Fruit fly (Drosophila melanogaster): ENCODE measurements around the gene Vm26Aa.

The Vm26Aa gene

DNA sequence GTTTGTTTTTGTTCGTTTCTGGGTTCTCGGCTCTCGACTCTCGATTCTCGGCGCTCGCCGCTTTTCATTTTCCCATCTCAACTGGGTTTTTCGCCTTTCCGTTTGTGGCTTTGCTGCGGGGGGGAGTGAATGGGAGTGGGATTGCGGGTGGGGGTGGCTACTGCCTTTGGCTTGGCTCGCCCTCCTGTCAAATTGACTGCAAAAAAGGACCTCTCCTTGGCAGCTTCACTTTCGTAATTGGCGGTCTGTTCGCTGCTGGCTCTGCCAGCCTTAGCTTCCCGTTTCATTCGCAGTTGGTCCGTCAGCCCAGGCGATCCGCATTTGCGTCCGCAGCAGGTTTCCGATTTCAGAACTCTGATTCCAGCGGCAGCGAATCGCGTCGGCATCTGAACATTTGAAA lies 34.5 kb downstream of the Vm26Aa start, which contains the start of gene dsf:
dsf (plus strand) TSS at position 301 of the 400 bp plus-strand sequence.
- TF ChIP-seq insv (optimal IDR thresholded peaks at IDR 0.05) (no peak), Sin3A (optimal IDR thresholded peaks at IDR 0.05) (no peak), ttk (optimal IDR thresholded peaks at IDR 0.05) (no peak), psq (optimal IDR thresholded peaks at IDR 0.05) (no peak), Myc (optimal IDR thresholded peaks at IDR 0.05) (no peak), h (optimal IDR thresholded peaks at IDR 0.05) (no peak)

DNA sequence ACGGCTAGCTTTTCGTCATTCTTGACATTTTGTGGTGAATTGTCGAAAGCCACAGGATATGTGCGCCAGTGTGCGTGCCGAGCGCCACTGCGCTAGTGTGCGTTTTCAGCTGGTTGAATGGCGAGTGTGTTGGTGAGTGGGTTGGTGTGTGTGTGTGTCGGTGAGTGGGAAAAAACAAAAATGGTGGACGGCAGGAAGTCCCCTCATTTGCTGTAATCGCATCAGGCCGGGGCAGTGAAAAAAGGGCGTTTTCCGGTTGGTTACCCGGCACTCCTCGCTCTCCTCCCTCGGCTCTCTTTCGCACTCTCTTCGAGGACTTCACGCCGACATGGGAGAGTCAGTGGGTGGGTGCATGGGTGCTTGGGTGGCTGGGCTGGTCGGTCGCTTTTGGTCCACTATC lies 35.0 kb downstream of the Vm26Aa start:
- TF ChIP-seq ttk (optimal IDR thresholded peaks at IDR 0.05) (no peak), Sin3A (optimal IDR thresholded peaks at IDR 0.05) (no peak), h (optimal IDR thresholded peaks at IDR 0.05) (no peak), Myc (optimal IDR thresholded peaks at IDR 0.05) (no peak), insv (optimal IDR thresholded peaks at IDR 0.05) (no peak), psq (optimal IDR thresholded peaks at IDR 0.05) (no peak)

DNA sequence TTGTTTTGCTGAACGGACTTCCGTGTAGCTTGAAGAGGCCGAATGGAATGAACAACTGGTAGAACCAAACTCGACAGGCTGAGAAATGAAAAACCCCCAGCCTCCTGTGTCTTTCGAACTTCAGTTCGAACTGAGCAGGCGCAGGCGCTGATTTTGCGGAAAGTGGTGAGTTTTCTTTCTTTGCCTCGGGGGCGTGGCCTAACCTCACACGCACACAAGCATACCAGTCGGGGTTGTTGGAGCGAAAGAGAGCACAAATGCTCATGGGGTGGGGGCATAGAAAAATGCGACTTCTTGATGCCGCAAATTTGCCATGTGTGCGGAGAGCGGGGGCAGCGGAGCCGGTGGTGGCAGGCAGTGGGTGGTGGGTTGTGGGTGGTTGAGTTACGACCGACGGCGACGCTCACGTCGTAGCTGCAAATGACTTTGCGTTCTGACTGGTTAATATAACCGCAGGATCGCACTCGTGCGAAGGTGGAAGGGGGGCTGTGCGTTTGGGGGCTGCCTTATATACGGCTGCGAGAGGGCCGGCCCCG lies 36.5 kb downstream of the Vm26Aa start, which contains the start of gene CG9016:
CG9016 (minus strand) TSS at position 51 of the 536 bp plus-strand sequence.
- no peak for TF ChIP-seq Sin3A (optimal IDR thresholded peaks at IDR 0.05)
- TF ChIP-seq psq (optimal IDR thresholded peaks at IDR 0.05), result no peak
- no peak for TF ChIP-seq insv (optimal IDR thresholded peaks at IDR 0.05)
- no peak for TF ChIP-seq ttk (optimal IDR thresholded peaks at IDR 0.05)
- no peak for TF ChIP-seq Myc (optimal IDR thresholded peaks at IDR 0.05)
- no peak for TF ChIP-seq h (optimal IDR thresholded peaks at IDR 0.05)

DNA sequence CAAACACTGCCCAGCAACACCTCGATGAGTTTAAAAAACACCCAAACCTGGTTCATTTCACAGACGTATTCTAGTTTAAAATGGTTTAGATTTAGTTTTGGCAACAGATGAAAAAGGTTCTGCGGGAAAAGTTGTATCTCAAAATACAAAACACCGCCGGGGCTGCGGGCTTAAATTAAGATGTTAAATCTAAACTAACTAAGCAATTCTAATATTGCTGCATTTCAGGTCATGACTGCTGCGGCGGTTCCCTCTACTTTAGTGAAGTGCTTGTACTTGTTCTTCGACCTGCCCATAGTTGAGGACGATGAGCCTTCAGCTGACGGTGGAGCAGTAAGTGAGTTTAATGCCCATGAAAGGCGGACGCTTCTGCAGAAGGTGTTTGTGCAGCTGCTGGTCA lies 50.0 kb downstream of the Vm26Aa start, which contains the start of gene CG14000:
CG14000 (minus strand) TSS at position 101 of the 400 bp plus-strand sequence.
- TF ChIP-seq insv (optimal IDR thresholded peaks at IDR 0.05) (no peak), psq (optimal IDR thresholded peaks at IDR 0.05) (no peak), Myc (optimal IDR thresholded peaks at IDR 0.05) (no peak), Sin3A (optimal IDR thresholded peaks at IDR 0.05) (no peak), ttk (optimal IDR thresholded peaks at IDR 0.05) (no peak), h (optimal IDR thresholded peaks at IDR 0.05) (no peak)
